Worm (Caenorhabditis elegans) whole organism, early embryonic: ENCODE data around the gene rps-8.

Experiments
- B0310.2 ChIP-seq: sonication (generic microtip); optimal IDR thresholded peaks from 2 replicates; lab custom pipeline; 2016; ENCODE audit warnings: mild to moderate bottlenecking, missing genetic modification characterization, missing compliant biosample characterization
- F13C5.2 ChIP-seq: sonication (generic microtip); optimal IDR thresholded peaks from 2 replicates; lab custom pipeline; 2017; ENCODE audit warnings: mild to moderate bottlenecking, missing genetic modification characterization, inconsistent platforms, missing compliant biosample characterization
- aly-1 ChIP-seq: sonication (generic microtip); optimal IDR thresholded peaks from 2 replicates; lab custom pipeline; 2016; ENCODE audit warnings: missing genetic modification characterization, missing compliant biosample characterization
- ama-1 ChIP-seq: fragments of 150-350 bp; optimal IDR thresholded peaks from 2 replicates; lab custom pipeline; 2014
- ceh-13 ChIP-seq: fragments of 200-800 bp; sonication (Bioruptor generic); optimal IDR thresholded peaks from 2 replicates; lab custom pipeline; 2018; ENCODE audit warnings: mild to moderate bottlenecking, missing genetic modification characterization, missing compliant biosample characterization
- ceh-36 ChIP-seq: sonication (generic microtip); optimal IDR thresholded peaks from 2 replicates; lab custom pipeline; 2016; ENCODE audit warnings: missing genetic modification characterization, inconsistent platforms, missing compliant biosample characterization
- ets-7 ChIP-seq: sonication (generic microtip); optimal IDR thresholded peaks from 2 replicates; lab custom pipeline; 2016; ENCODE audit warnings: missing genotype, missing genetic modification characterization, missing compliant biosample characterization
- flt-1 ChIP-seq: fragments of 200-800 bp; sonication (Bioruptor generic); IDR thresholded peaks from 2 replicates; pipeline ENCODE4 v1.3.6; 2022; ENCODE audit warnings: missing genetic modification characterization, missing compliant biosample characterization
- hmbx-1 ChIP-seq: sonication (generic microtip); optimal IDR thresholded peaks from 2 replicates; lab custom pipeline; 2016; ENCODE audit warnings: mild to moderate bottlenecking, missing genetic modification characterization, missing compliant biosample characterization
- hmg-4 ChIP-seq: fragments of 200-800 bp; sonication (Bioruptor generic); optimal IDR thresholded peaks from 2 replicates; lab custom pipeline; 2018; ENCODE audit warnings: mild to moderate bottlenecking, missing genetic modification characterization, missing compliant biosample characterization
- hnd-1 ChIP-seq: sonication (generic microtip); optimal IDR thresholded peaks from 2 replicates; lab custom pipeline; 2016; ENCODE audit warnings: missing genetic modification characterization, missing compliant biosample characterization
- pes-1 ChIP-seq: fragments of 200-800 bp; sonication (Bioruptor generic); IDR thresholded peaks from 2 replicates; pipeline ENCODE4 v1.3.6; 2022; ENCODE audit warnings: missing genetic modification reagents, missing genetic modification characterization, missing compliant biosample characterization
- scrt-1 ChIP-seq: fragments of 200-800 bp; sonication (Bioruptor generic); IDR thresholded peaks from 2 replicates; pipeline ENCODE4 v1.3.6; 2022; ENCODE audit warnings: missing genetic modification characterization, missing compliant biosample characterization
- sea-1 ChIP-seq: fragments of 200-800 bp; sonication (Bioruptor generic); conservative IDR thresholded peaks from 2 replicates; pipeline ENCODE4 v1.3.6; 2022; ENCODE audit warnings: missing genetic modification characterization, missing compliant biosample characterization
- tbx-11 ChIP-seq: fragments of 200-800 bp; sonication (Bioruptor generic); IDR thresholded peaks from 2 replicates; pipeline ENCODE4 v1.3.6; 2022; ENCODE audit warnings: missing genetic modification characterization, missing compliant biosample characterization
- tbx-37 ChIP-seq: fragments of 200-800 bp; sonication (Bioruptor generic); conservative IDR thresholded peaks from 2 replicates; pipeline ENCODE4 v1.3.6; 2022; ENCODE audit warnings: missing genetic modification reagents, missing genetic modification characterization, missing compliant biosample characterization
- tra-4 ChIP-seq: sonication (generic microtip); optimal IDR thresholded peaks from 2 replicates; lab custom pipeline; 2017; ENCODE audit warnings: missing genetic modification characterization, missing compliant biosample characterization

The rps-8 gene

ce11 chrIV:7318900-7319299, 5.2 kb upstream of the rps-8 start:
- TF ChIP-seq hmg-4 (GFP tag; lab: Kevin White, UChicago) (no peak), scrt-1 (GFP tag; lab: Robert Waterston, UW) (no peak), flt-1 (GFP tag; lab: Robert Waterston, UW) (no peak), tra-4 (no peak), tbx-37 (no peak), aly-1 (tag; lab: Kevin White, UChicago) (no peak), B0310.2 (tag; lab: Kevin White, UChicago) (no peak), sea-1 (GFP tag; lab: Robert Waterston, UW) (no peak), pes-1 (GFP tag; lab: Robert Waterston, UW) (no peak), tbx-11 (GFP tag; lab: Robert Waterston, UW) (no peak), ceh-13 (no peak), ceh-36 (no peak), ama-1 (no peak), ets-7 (tag; lab: Kevin White, UChicago) (no peak), hnd-1 (tag; lab: Kevin White, UChicago) (no peak), hmbx-1 (tag; lab: Kevin White, UChicago) (no peak), F13C5.2 (no peak)

- TF ChIP-seq aly-1 (tag; lab: Kevin White, UChicago) (no peak), ceh-13 (no peak), sea-1 (GFP tag; lab: Robert Waterston, UW) (no peak), tbx-37 (no peak), tbx-11 (GFP tag; lab: Robert Waterston, UW) (no peak), ets-7 (tag; lab: Kevin White, UChicago) (no peak), pes-1 (GFP tag; lab: Robert Waterston, UW) (no peak), flt-1 (GFP tag; lab: Robert Waterston, UW) (no peak), scrt-1 (GFP tag; lab: Robert Waterston, UW) (no peak), hmbx-1 (tag; lab: Kevin White, UChicago) (no peak), F13C5.2 (no peak), ama-1 (no peak), tra-4 (no peak), ceh-36 (no peak)
Measured at ce11 chrIV:7317829-7318529, 4.3 kb upstream of the rps-8 start.

ce11 chrIV:7316613-7317153, 3.0 kb upstream of the rps-8 start, which contains the start of gene F42C5.9:
F42C5.9 (minus strand) TSS chrIV:7317103.
- TF ChIP-seq ama-1 (peak; percentile 1), tbx-37 (no peak)

ce11 chrIV:7313962-7314361, 302 bp upstream of the rps-8 start:
- TF ChIP-seq hmg-4 (GFP tag; lab: Kevin White, UChicago) (no peak), flt-1 (GFP tag; lab: Robert Waterston, UW) (no peak), F13C5.2 (no peak), ceh-13 (no peak), ama-1 (no peak), tra-4 (no peak), ets-7 (tag; lab: Kevin White, UChicago) (no peak), ceh-36 (no peak), B0310.2 (tag; lab: Kevin White, UChicago) (no peak), scrt-1 (GFP tag; lab: Robert Waterston, UW) (no peak), pes-1 (GFP tag; lab: Robert Waterston, UW) (no peak)

- TF ChIP-seq hmg-4 (GFP tag; lab: Kevin White, UChicago) (no peak), ceh-13 (no peak), ama-1 (no peak), flt-1 (GFP tag; lab: Robert Waterston, UW) (no peak), B0310.2 (tag; lab: Kevin White, UChicago) (no peak), pes-1 (GFP tag; lab: Robert Waterston, UW) (no peak)
Measured at ce11 chrIV:7312620-7313194, 953 bp downstream of the rps-8 start.

- TF ChIP-seq F13C5.2 = no peak
- no peak for TF ChIP-seq ets-7 (tag; lab: Kevin White, UChicago)
- no peak for TF ChIP-seq ceh-13
- no peak for TF ChIP-seq hnd-1 (tag; lab: Kevin White, UChicago)
- TF ChIP-seq sea-1 (GFP tag; lab: Robert Waterston, UW) = no peak
- TF ChIP-seq flt-1 (GFP tag; lab: Robert Waterston, UW) = no peak
- TF ChIP-seq tra-4 = no peak
- no peak for TF ChIP-seq tbx-37
- no peak for TF ChIP-seq hmbx-1 (tag; lab: Kevin White, UChicago)
- no peak for TF ChIP-seq ama-1
- no peak for TF ChIP-seq ceh-36
- TF ChIP-seq tbx-11 (GFP tag; lab: Robert Waterston, UW) = no peak
- no peak for TF ChIP-seq aly-1 (tag; lab: Kevin White, UChicago)
- TF ChIP-seq scrt-1 (GFP tag; lab: Robert Waterston, UW) = no peak
- TF ChIP-seq pes-1 (GFP tag; lab: Robert Waterston, UW) = no peak
- no peak for TF ChIP-seq B0310.2 (tag; lab: Kevin White, UChicago)
- no peak for TF ChIP-seq hmg-4 (GFP tag; lab: Kevin White, UChicago)
Measured at ce11 chrIV:7310842-7311241, 2.8 kb downstream of the rps-8 start.

- TF ChIP-seq F13C5.2 = no peak
- no peak for TF ChIP-seq ceh-36
- TF ChIP-seq ets-7 (tag; lab: Kevin White, UChicago) = no peak
- no peak for TF ChIP-seq flt-1 (GFP tag; lab: Robert Waterston, UW)
- no peak for TF ChIP-seq tbx-37
- TF ChIP-seq tra-4 = no peak
Measured at ce11 chrIV:7310410-7310809, 3.2 kb downstream of the rps-8 start, which contains the start of gene grl-4. grl-4 (minus strand) TSS chrIV:7310760.
